Worm (Caenorhabditis elegans): ENCODE measurements around the gene srw-29.

srw-29 gene

DNA sequence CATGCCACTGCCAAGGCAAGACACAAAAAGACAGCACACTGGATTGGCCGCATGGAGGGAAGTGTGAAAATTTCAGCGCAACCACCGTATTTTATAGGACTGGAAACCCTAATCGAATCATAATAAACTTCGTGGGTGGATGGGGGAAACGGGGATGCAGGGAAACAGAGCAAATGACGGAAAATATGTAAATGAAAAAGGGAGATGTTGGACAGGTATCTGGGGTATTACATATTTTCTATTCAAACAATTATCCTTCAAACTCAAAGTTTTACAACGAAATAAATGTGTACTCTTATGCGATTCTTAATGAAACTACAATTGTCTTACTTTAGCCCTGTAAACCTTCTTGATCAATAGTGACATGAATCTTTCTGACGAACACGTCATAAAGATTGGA, 4.6 kb downstream of the srw-29 start, which contains the start of gene F26D2.16:
TSS of gene F26D2.16 (minus strand) at position 101 of the 400 bp plus-strand sequence.
- TF ChIP-seq mls-2 (tag; optimal IDR thresholded peaks at IDR 0.05) (no peak), flh-1 (GFP tag; optimal IDR thresholded peaks at IDR 0.05) (no peak), mep-1 (tag; optimal IDR thresholded peaks at IDR 0.05) (no peak), hlh-1 (tag; optimal IDR thresholded peaks at IDR 0.05) (no peak), bed-3 (GFP tag; optimal IDR thresholded peaks at IDR 0.05) (no peak), elt-3 (tag; optimal IDR thresholded peaks at IDR 0.05) (no peak), unc-39 (tag; optimal IDR thresholded peaks at IDR 0.05) (no peak)

DNA sequence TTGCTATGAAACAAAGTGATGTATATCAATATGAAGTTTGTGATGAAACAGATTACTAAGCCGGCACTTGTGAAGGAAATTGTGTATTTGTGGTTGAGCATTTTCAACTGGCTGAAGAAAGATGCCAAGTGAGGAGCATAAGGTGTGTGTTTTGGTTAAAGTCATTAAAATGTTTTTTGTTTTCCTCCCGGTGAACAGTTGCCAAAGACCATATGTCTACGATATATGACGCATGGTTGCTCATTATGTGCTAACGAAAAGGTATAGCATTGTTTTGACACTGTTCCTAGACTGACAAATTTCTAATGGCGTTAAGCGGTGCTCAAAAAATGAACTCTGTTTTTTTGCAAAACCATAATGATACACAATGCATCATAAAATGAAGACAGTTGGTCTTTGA, 7.3 kb downstream of the srw-29 start, which contains the start of gene str-55:
TSS of gene str-55 (minus strand) at position 101 of the 400 bp plus-strand sequence.
- no peak for TF ChIP-seq tbx-8 (GFP tag; optimal IDR thresholded peaks at IDR 0.05)
- TF ChIP-seq lin-13 (tag; optimal IDR thresholded peaks at IDR 0.05) = no peak
- TF ChIP-seq ces-1 (GFP tag; optimal IDR thresholded peaks at IDR 0.05) = no peak
- TF ChIP-seq sptf-1 (tag; optimal IDR thresholded peaks at IDR 0.05) = no peak
- TF ChIP-seq M03D4.4 (tag; optimal IDR thresholded peaks at IDR 0.05) = no peak
- no peak for TF ChIP-seq unc-62 (GFP tag; optimal IDR thresholded peaks at IDR 0.05)
- TF ChIP-seq mab-5 (tag; optimal IDR thresholded peaks at IDR 0.05) = no peak

DNA sequence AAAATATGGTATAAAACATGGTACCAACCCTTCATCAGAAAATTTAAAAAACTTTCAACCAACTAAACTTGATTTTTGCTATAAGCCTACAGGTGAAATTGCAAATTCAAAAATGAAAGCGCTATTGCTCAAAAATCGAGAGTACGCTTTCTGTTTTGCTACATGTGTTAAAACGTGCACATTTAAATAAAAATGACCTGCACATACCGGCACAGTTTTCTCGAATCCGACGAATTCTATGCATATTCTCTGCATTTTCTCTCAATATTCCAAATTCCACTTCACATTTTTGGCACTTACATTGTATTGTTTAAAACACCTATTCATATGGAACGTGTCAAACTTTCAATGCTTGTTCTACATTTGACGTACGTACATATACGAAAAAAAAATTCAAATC, 13.8 kb downstream of the srw-29 start, which contains the start of gene srh-145:
TSS of gene srh-145 (plus strand) at position 193 of the 400 bp plus-strand sequence.
- TF ChIP-seq cnd-1 (tag; optimal IDR thresholded peaks at IDR 0.05) (no peak), unc-62 (GFP tag; optimal IDR thresholded peaks at IDR 0.05) (no peak), ces-1 (GFP tag; optimal IDR thresholded peaks at IDR 0.05) (no peak), zip-8 (tag; optimal IDR thresholded peaks at IDR 0.05) (no peak), ceh-43 (GFP tag; optimal IDR thresholded peaks at IDR 0.05) (no peak), nhr-237 (tag; optimal IDR thresholded peaks at IDR 0.05) (no peak), mls-2 (tag; optimal IDR thresholded peaks at IDR 0.05) (no peak), mab-5 (tag; optimal IDR thresholded peaks at IDR 0.05) (no peak), ceh-83 (GFP tag; optimal IDR thresholded peaks at IDR 0.05) (no peak), M03D4.4 (tag; optimal IDR thresholded peaks at IDR 0.05) (no peak), unc-120 (tag; optimal IDR thresholded peaks at IDR 0.05; ENCODE audit: poor library complexity, severe bottlenecking) (no peak), mep-1 (tag; optimal IDR thresholded peaks at IDR 0.05) (no peak), nhr-76 (tag; optimal IDR thresholded peaks at IDR 0.05) (no peak)

DNA sequence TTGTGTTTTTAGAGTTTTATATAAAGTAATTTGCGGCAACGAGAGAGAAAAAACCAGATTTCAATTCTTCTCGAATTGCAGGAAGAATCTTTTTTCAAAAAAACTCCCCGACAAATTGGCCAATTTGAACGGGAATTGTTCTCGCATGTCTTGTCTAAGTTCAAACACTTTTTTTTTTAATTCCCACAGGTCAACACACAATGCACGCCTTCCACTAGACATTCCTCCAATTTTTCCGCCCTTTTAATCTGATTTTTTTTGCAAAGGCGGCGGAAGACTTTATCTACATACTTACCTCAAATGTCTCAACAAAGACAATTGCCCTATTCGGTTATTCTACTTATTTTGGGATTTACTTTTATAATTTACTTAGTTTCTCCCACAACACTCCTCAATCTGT, 16.7 kb downstream of the srw-29 start, which contains the start of gene F26D2.3:
TSS of gene F26D2.3 (plus strand) at position 301 of the 400 bp plus-strand sequence.
- TF ChIP-seq unc-39 (tag; optimal IDR thresholded peaks at IDR 0.05) = no peak
- TF ChIP-seq flh-1 (GFP tag; optimal IDR thresholded peaks at IDR 0.05) = no peak
- TF ChIP-seq elt-3 (tag; optimal IDR thresholded peaks at IDR 0.05) = no peak
- no peak for TF ChIP-seq nhr-28 (tag; optimal IDR thresholded peaks at IDR 0.05)
- no peak for TF ChIP-seq mls-2 (tag; optimal IDR thresholded peaks at IDR 0.05)
- TF ChIP-seq nhr-2 (tag; optimal IDR thresholded peaks at IDR 0.05) = no peak
- TF ChIP-seq lin-32 (GFP tag; optimal IDR thresholded peaks at IDR 0.05) = no peak
- no peak for TF ChIP-seq M03D4.4 (tag; optimal IDR thresholded peaks at IDR 0.05)
- TF ChIP-seq snpc-4 (tag; optimal IDR thresholded peaks at IDR 0.05) = no peak
- no peak for TF ChIP-seq hlh-1 (tag; optimal IDR thresholded peaks at IDR 0.05)
- TF ChIP-seq mab-5 (tag; optimal IDR thresholded peaks at IDR 0.05) = no peak
- no peak for TF ChIP-seq lsy-2 (tag; optimal IDR thresholded peaks at IDR 0.05)
- TF ChIP-seq ceh-43 (GFP tag; optimal IDR thresholded peaks at IDR 0.05) = no peak
- no peak for TF ChIP-seq sptf-1 (tag; optimal IDR thresholded peaks at IDR 0.05)
- TF ChIP-seq lin-13 (tag; optimal IDR thresholded peaks at IDR 0.05) = no peak
- no peak for TF ChIP-seq ces-1 (GFP tag; optimal IDR thresholded peaks at IDR 0.05)
- no peak for TF ChIP-seq bed-3 (GFP tag; optimal IDR thresholded peaks at IDR 0.05)
- TF ChIP-seq sem-2 (GFP tag; optimal IDR thresholded peaks at IDR 0.05) = no peak
- TF ChIP-seq ham-2 (GFP tag; optimal IDR thresholded peaks at IDR 0.05) = no peak

DNA sequence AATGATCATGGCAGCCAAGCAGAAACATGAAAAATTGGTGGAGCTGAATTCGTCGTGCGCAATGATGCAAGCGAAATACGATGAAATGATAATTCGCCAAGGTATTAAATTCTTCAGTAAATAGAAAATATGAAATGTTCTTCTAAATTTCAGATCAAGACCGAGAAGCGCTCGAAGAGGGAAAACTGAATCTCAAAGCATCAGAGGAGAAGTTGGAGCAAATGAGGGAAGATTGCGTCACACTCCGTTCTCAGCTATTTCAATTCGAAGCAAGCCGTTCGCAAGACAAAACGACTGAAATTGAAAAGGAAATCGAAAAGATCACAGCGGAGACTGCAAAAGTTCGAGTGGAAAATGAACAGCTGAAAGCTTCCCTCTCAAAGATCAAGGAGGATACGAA, 18.0 kb downstream of the srw-29 start:
- TF ChIP-seq tbx-8 (GFP tag; optimal IDR thresholded peaks at IDR 0.05) (no peak), mab-5 (tag; optimal IDR thresholded peaks at IDR 0.05) (no peak), bed-3 (GFP tag; optimal IDR thresholded peaks at IDR 0.05) (no peak), zip-8 (tag; optimal IDR thresholded peaks at IDR 0.05) (peak; percentile 57)

DNA sequence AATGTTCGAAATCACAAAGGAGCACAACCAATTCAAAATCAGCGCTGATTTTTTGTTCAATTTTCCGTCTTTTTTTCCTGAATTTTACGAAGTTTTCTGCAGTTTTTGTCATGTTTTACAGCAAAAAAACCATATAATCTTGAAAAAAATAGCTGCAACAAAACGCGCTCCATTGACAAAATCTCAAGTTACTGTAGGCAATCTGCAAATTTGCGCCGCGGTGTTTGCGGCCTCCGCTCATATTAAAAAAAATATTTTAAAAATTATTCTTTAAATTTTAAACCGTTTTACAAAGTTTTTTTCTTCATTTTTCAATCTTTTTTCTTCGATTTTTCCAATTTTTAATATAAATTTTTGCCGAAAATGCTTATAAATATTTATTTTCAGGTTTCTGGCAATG, 19.0 kb downstream of the srw-29 start:
- TF ChIP-seq ham-2 (GFP tag; optimal IDR thresholded peaks at IDR 0.05) = no peak
- TF ChIP-seq lin-32 (GFP tag; optimal IDR thresholded peaks at IDR 0.05) = no peak
- no peak for TF ChIP-seq elt-3 (tag; optimal IDR thresholded peaks at IDR 0.05)
- no peak for TF ChIP-seq blmp-1 (tag; optimal IDR thresholded peaks at IDR 0.05)
- no peak for TF ChIP-seq lin-13 (tag; optimal IDR thresholded peaks at IDR 0.05)
- no peak for TF ChIP-seq ztf-11 (tag; optimal IDR thresholded peaks at IDR 0.05)
- TF ChIP-seq flh-1 (GFP tag; optimal IDR thresholded peaks at IDR 0.05) = no peak
- TF ChIP-seq drap-1 (GFP tag; optimal IDR thresholded peaks at IDR 0.05) = no peak
- no peak for TF ChIP-seq bed-3 (GFP tag; optimal IDR thresholded peaks at IDR 0.05)
- no peak for TF ChIP-seq tbx-8 (GFP tag; optimal IDR thresholded peaks at IDR 0.05)
- no peak for TF ChIP-seq M03D4.4 (tag; optimal IDR thresholded peaks at IDR 0.05)
- TF ChIP-seq ceh-39 (tag; optimal IDR thresholded peaks at IDR 0.05) = no peak
- no peak for TF ChIP-seq unc-39 (tag; optimal IDR thresholded peaks at IDR 0.05)
- TF ChIP-seq hlh-1 (tag; optimal IDR thresholded peaks at IDR 0.05) = no peak
- TF ChIP-seq ces-1 (GFP tag; optimal IDR thresholded peaks at IDR 0.05) = no peak
- no peak for TF ChIP-seq mls-2 (tag; optimal IDR thresholded peaks at IDR 0.05)
